Fruit fly (Drosophila melanogaster) whole organism, adult: ENCODE measurements around the gene CG12310.

Experiments used
- CG11617 ChIP-seq: fragments of 200-800 bp; sonication (Bioruptor generic); optimal IDR thresholded peaks from 2 replicates; lab custom pipeline; 2017; ENCODE audit warnings: mild to moderate bottlenecking, missing biosample characterization, missing genetic modification reagents, missing genetic modification characterization
- CG12768 ChIP-seq: fragments of 200-800 bp; sonication (Bioruptor generic); optimal IDR thresholded peaks from 2 replicates; lab custom pipeline; 2017; ENCODE audit warnings: missing biosample characterization, missing genetic modification characterization, mild to moderate bottlenecking, moderate library complexity, missing genetic modification reagents
- CG14711 ChIP-seq: fragments of 200-800 bp; sonication (Bioruptor generic); optimal IDR thresholded peaks from 2 replicates; lab custom pipeline; 2018; ENCODE audit warnings: missing biosample characterization, mild to moderate bottlenecking, missing genetic modification characterization, moderate library complexity
- CG1620 ChIP-seq: fragments of 200-800 bp; sonication (Bioruptor generic); optimal IDR thresholded peaks from 2 replicates; lab custom pipeline; 2016; ENCODE audit warnings: missing biosample characterization, missing genetic modification characterization
- CG33017 ChIP-seq: fragments of 200-800 bp; sonication (Bioruptor generic); optimal IDR thresholded peaks from 2 replicates; lab custom pipeline; 2018; ENCODE audit warnings: missing biosample characterization, mild to moderate bottlenecking, missing genetic modification characterization, moderate library complexity
- CG5204 ChIP-seq: fragments of 200-800 bp; sonication (Bioruptor generic); optimal IDR thresholded peaks from 2 replicates; lab custom pipeline; 2016; ENCODE audit warnings: missing biosample characterization, missing genetic modification characterization
- CG7045 ChIP-seq: fragments of 200-800 bp; sonication (Bioruptor generic); optimal IDR thresholded peaks from 2 replicates; lab custom pipeline; 2017; ENCODE audit warnings: missing biosample characterization, mild to moderate bottlenecking, missing genetic modification characterization
- CG7101 ChIP-seq: fragments of 200-800 bp; sonication (Bioruptor generic); optimal IDR thresholded peaks from 2 replicates; lab custom pipeline; 2018; ENCODE audit warnings: missing biosample characterization, mild to moderate bottlenecking, missing genetic modification characterization, moderate library complexity
- Clk ChIP-seq: fragments of 200-800 bp; sonication (Bioruptor generic); optimal IDR thresholded peaks from 2 replicates; lab custom pipeline; 2017; ENCODE audit warnings: missing biosample characterization, missing genetic modification characterization
- Crg-1 ChIP-seq: fragments of 200-800 bp; sonication (Bioruptor generic); optimal IDR thresholded peaks from 2 replicates; lab custom pipeline; 2016; ENCODE audit warnings: missing biosample characterization, missing genetic modification characterization
- Hr96 ChIP-seq: fragments of 200-800 bp; sonication (Bioruptor generic); optimal IDR thresholded peaks from 2 replicates; lab custom pipeline; 2016; ENCODE audit warnings: missing biosample characterization, missing genetic modification characterization
- Mnt ChIP-seq: fragments of 200-800 bp; sonication (Bioruptor generic); optimal IDR thresholded peaks from 2 replicates; lab custom pipeline; 2016; ENCODE audit warnings: missing biosample characterization, mild to moderate bottlenecking, missing genetic modification characterization
- bab1 ChIP-seq: fragments of 200-800 bp; sonication (Bioruptor generic); optimal IDR thresholded peaks from 3 replicates; lab custom pipeline; 2019; ENCODE audit warnings: missing biosample characterization, mild to moderate bottlenecking, missing genetic modification characterization, moderate library complexity
- cic ChIP-seq: fragments of 200-800 bp; sonication (Bioruptor generic); optimal IDR thresholded peaks from 2 replicates; lab custom pipeline; 2017; ENCODE audit warnings: missing biosample characterization, mild to moderate bottlenecking, missing genetic modification characterization, moderate library complexity
- cnc ChIP-seq, 2 experiments: fragments of >200 bp; optimal IDR thresholded peaks; 2 replicates each; lab custom pipeline; 2017
- kay ChIP-seq: fragments of 200-800 bp; sonication (Bioruptor generic); peaks from one replicate; lab custom pipeline; 2016; ENCODE audit warnings: missing biosample characterization, missing genetic modification characterization, borderline replicate concordance
- ovo ChIP-seq: fragments of 200-800 bp; sonication (Bioruptor generic); optimal IDR thresholded peaks from 2 replicates; lab custom pipeline; 2016; ENCODE audit warnings: missing biosample characterization, missing genetic modification characterization
- pad ChIP-seq: fragments of 200-800 bp; sonication (Bioruptor generic); optimal IDR thresholded peaks from 3 replicates; lab custom pipeline; 2017; ENCODE audit warnings: missing biosample characterization, missing genetic modification characterization, mild to moderate bottlenecking, moderate library complexity, missing genetic modification reagents
- tj ChIP-seq: fragments of 200-800 bp; sonication (Bioruptor generic); optimal IDR thresholded peaks from 3 replicates; lab custom pipeline; 2017; ENCODE audit warnings: missing biosample characterization, mild to moderate bottlenecking, missing genetic modification characterization, moderate library complexity
- toe ChIP-seq: fragments of 200-800 bp; sonication (Bioruptor generic); optimal IDR thresholded peaks from 2 replicates; lab custom pipeline; 2016; ENCODE audit warnings: missing biosample characterization, missing genetic modification characterization

The CG12310 gene

DNA sequence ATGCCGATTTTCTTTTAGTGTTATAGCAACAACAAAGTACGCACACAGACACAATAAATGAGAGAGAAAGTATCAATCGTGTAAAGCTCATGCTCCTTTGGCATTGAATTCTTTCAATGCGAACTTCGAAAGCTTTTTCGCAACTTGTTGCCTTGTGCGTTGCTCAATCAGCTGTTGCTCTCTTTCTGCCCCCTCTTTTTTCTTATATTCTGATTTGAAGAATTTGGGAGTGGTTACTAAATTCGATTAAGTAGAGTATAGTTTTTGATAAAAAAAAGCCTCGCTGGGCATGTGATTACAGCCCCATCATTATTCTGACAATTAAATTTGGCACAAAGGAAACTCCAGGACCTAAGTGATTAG is 15.9 kb downstream of the CG12310 start:
- TF ChIP-seq CG11617: no peak
- no peak for TF ChIP-seq Clk (GFP tag; lab: Kevin White, UChicago)
- no peak for TF ChIP-seq CG7045

DNA sequence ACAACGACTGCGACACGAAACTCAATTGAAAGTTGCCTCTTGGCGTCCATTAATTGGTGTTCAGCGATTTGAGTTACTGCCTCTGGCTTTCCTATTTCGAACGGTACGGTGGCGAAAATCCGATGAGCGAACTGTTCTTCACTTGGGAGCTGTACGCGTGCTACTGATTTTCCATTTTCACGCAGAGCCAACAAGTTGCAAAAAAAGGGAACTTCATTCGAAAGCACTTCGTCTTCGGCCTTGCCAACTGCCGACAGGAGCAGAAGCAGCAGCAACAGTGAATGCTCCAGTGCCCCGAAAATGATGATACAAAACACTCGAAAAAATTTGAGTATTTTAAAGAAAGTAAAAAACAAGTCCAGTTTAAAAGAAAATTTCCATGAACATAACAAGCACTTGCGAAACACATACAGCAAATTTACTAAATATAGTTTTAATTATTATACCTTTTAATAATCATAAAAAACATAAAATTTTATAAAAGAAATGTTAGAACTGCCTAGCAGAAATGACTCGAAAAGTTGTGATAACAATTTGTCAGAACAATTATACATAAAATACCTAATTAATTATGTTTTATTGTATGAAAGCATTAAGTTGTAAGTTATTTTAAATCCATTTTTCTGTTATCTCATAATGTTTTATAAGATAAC is 16.4 kb downstream of the CG12310 start:
- TF ChIP-seq Clk (GFP tag; lab: Kevin White, UChicago): no peak
- no peak for TF ChIP-seq bab1
- TF ChIP-seq Crg-1: no peak
- TF ChIP-seq CG5204: no peak

DNA sequence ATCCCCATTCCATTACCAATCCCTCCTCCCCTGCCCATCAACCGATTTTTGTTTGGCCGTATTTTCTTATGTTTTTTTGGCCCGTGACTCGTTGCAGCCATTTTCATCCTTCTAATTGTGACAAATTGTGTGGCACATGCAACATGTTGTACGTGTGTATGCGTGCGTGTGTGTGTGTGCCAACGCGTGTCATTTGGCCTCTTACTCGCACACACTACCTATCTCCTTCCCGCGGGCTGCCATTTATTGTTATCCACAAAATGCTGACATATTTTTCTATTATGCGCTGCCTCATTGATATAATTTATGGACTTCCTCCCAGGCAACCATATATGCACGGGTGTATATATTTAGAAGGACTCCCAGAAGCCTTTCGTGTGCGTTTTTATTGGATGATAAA is 18.8 kb downstream of the CG12310 start:
- TF ChIP-seq CG7045 (no peak), CG5204 (no peak), CG1620 (no peak), Crg-1 (no peak), cnc (optimal IDR thresholded peaks at IDR 0.05; lab: Kevin White, UChicago) (no peak), cic (GFP tag; lab: Kevin White, UChicago) (no peak), CG7101 (tag; lab: Kevin White, UChicago) (no peak), kay (GFP tag; lab: Kevin White, UChicago) (no peak), CG33017 (tag; lab: Kevin White, UChicago) (no peak), pad (GFP tag; lab: Kevin White, UChicago) (no peak)

DNA sequence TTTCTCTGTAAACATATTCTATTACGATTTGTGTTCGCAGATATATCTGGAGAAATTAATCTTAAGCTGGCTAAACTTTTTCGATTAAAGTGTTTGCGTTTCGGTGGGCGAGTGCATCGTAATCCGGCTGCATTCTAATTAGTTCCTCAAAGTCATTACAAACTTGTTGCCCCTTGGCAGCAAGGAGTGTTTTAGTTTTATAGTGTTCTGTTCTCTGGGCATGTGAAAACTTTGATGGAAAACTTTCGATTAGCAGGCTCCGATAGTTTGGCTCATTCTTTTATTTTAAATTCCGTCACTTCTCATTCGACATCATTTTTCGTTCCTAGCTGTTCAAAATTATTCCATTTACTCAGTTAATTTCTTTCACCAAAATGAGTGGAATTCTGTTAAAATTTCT is 27.4 kb downstream of the CG12310 start, which contains the start of gene CG32148:
Gene CG32148, plus strand, starts transcription at position 301 of the 400 bp plus-strand sequence.
- TF ChIP-seq CG12768 (GFP tag; lab: Kevin White, UChicago) (no peak), pad (GFP tag; lab: Kevin White, UChicago) (no peak), Crg-1 (no peak), kay (GFP tag; lab: Kevin White, UChicago) (no peak), CG5204 (no peak), Hr96 (GFP tag; lab: Kevin White, UChicago) (no peak), cnc (optimal IDR thresholded peaks at IDR 0.05; lab: Kevin White, UChicago) (no peak), CG33017 (tag; lab: Kevin White, UChicago) (no peak), CG7101 (tag; lab: Kevin White, UChicago) (no peak), cic (GFP tag; lab: Kevin White, UChicago) (no peak), tj (GFP tag; lab: Kevin White, UChicago) (no peak), toe (no peak), CG1620 (no peak)

DNA sequence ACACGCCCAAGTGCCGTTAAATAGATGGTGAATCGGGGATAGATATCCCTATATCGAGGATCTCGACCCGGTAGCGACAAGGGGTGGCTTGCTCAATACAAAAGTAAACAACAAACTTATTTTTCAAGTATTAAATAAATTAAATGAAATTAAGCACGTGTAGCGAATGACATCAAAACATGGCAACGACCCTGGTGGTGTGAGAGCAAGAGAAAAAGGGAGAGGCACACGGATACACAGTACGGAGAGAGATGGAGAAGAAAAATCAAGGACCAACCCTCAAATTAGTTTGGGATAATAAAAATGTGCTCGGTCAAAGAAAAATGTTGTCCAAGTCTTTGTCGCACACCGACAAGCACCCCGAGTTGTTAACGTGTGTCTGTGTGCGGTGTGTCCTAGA is 29.6 kb downstream of the CG12310 start:
- TF ChIP-seq pad (GFP tag; lab: Kevin White, UChicago) (no peak), CG5204 (no peak), bab1 (no peak), cnc (optimal IDR thresholded peaks at IDR 0.05; lab: Kevin White, UChicago) (no peak), CG11617 (no peak), CG14711 (tag; lab: Kevin White, UChicago) (no peak), kay (GFP tag; lab: Kevin White, UChicago) (no peak), CG7101 (tag; lab: Kevin White, UChicago) (no peak), toe (no peak), CG12768 (GFP tag; lab: Kevin White, UChicago) (no peak), CG1620 (no peak), CG33017 (tag; lab: Kevin White, UChicago) (no peak), CG7045 (no peak), cic (GFP tag; lab: Kevin White, UChicago) (no peak), Hr96 (GFP tag; lab: Kevin White, UChicago) (no peak), Clk (GFP tag; lab: Kevin White, UChicago) (no peak), Mnt (GFP tag; lab: Kevin White, UChicago) (no peak), tj (GFP tag; lab: Kevin White, UChicago) (no peak), ovo (GFP tag; lab: Kevin White, UChicago) (no peak)

DNA sequence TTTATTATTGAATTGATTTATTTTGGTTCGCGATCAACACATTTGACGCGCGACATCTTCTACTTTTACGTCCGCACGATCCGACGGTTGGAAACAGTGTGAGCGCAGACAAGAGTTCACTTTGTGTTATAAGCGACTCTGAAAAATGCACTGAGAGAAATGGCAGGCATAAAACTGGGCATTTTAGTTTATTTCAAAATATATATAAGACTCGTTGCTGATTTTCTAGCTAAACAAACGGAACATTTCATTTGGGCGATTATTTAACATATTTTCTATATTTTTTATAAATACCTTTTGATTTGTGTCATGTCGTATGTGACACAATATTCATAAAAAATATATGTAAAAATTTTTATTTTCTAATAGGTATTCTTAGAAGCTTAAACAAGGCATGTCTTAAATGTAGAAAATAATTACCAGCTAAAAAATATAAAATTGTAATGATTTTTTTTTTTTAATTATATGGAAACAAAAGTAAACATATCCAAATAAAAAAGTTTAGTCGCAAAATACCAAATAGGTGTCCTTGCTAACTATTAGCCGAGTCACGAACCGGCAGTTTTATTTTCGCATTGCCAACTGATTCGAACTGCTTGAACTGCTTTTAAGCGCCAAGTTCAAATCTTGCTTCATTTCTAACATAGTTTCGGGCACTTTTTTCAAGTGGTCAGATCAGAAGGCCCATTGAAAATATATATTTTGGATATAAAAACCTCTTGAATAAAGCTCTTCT is 36.5 kb downstream of the CG12310 start, which contains the start of gene Reck:
Gene Reck, minus strand, starts transcription at position 106 of the 736 bp plus-strand sequence.
- TF ChIP-seq bab1 (no peak), CG12768 (GFP tag; lab: Kevin White, UChicago) (peak; percentile 46), CG5204 (no peak)

DNA sequence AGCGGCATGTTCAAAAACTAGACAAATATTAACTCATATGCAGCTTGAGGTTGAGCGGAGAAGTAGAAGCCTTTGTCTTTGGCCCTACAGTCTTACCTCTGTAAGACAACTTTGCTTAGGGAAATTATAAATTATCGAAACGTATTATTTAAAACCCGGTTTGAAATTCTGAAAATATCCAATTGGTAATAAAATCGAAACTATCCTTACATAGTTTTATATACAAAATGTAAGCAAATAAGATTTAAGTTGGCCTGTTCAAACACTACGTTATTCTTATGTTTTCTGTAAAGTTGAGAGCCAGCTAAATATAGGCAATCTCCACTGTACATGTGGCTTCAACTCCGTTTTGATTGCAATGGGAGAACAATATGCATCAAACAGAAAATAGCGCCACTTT is 37.3 kb downstream of the CG12310 start:
- TF ChIP-seq Clk (GFP tag; lab: Kevin White, UChicago) (no peak), Hr96 (GFP tag; lab: Kevin White, UChicago) (no peak), CG7101 (tag; lab: Kevin White, UChicago) (no peak), Mnt (GFP tag; lab: Kevin White, UChicago) (no peak), pad (GFP tag; lab: Kevin White, UChicago) (no peak), cnc (optimal IDR thresholded peaks at IDR 0.05; lab: Kevin White, UChicago) (no peak), cic (GFP tag; lab: Kevin White, UChicago) (no peak), CG33017 (tag; lab: Kevin White, UChicago) (no peak), CG12768 (GFP tag; lab: Kevin White, UChicago) (no peak), CG7045 (no peak)
